Fruit fly (Drosophila melanogaster) whole organism, wandering third instar larva: Measurements from ENCODE around the gene RpL9.

ENCODE experiments used
- Abd-B ChIP-seq: fragments of >200 bp; optimal IDR thresholded peaks from 2 replicates; lab custom pipeline; 2017; ENCODE audit warnings: missing biosample characterization, missing genetic modification characterization
- CG32264 ChIP-seq: fragments of 200-800 bp; sonication (Bioruptor generic); optimal IDR thresholded peaks from 2 replicates; lab custom pipeline; 2016; ENCODE audit warnings: missing biosample characterization, missing genetic modification characterization
- CG9705 ChIP-seq: fragments of 200-800 bp; sonication (Bioruptor generic); optimal IDR thresholded peaks from 2 replicates; lab custom pipeline; 2018; ENCODE audit warnings: missing biosample characterization, mild to moderate bottlenecking, missing genetic modification characterization
- CrebA ChIP-seq: fragments of 200-800 bp; sonication (Bioruptor generic); optimal IDR thresholded peaks from 2 replicates; lab custom pipeline; 2016; ENCODE audit warnings: missing biosample characterization, mild to moderate bottlenecking, missing genetic modification characterization, borderline replicate concordance
- Dfd ChIP-seq: fragments of >200 bp; optimal IDR thresholded peaks from 2 replicates; lab custom pipeline; 2017; ENCODE audit warnings: missing biosample characterization, missing genetic modification characterization
- Dif ChIP-seq: fragments of 200-275, 200-300 bp; sonication (Bioruptor generic); optimal IDR thresholded peaks from 2 replicates; lab custom pipeline; 2018; ENCODE audit warnings: missing biosample characterization, missing genetic modification characterization; ENCODE audit not compliant: partially characterized antibody
- GATAd ChIP-seq: sonication (Bioruptor generic); optimal IDR thresholded peaks from 2 replicates; lab custom pipeline; 2016; ENCODE audit warnings: missing biosample characterization, missing genetic modification characterization
- HLH106 ChIP-seq: fragments of 200-800 bp; optimal IDR thresholded peaks from 3 replicates; lab custom pipeline; 2019; ENCODE audit warnings: missing biosample characterization, mild to moderate bottlenecking, missing genetic modification characterization, moderate library complexity
- Hnf4 ChIP-seq: fragments of 200-800 bp; sonication (Bioruptor generic); optimal IDR thresholded peaks from 2 replicates; lab custom pipeline; 2016; ENCODE audit warnings: missing biosample characterization, mild to moderate bottlenecking, missing genetic modification characterization
- Hr78 ChIP-seq: fragments of >200 bp; optimal IDR thresholded peaks from 2 replicates; lab custom pipeline; 2017; ENCODE audit warnings: missing biosample characterization, missing genetic modification characterization
- Hr83 ChIP-seq: fragments of 200-300 bp; sonication (Bioruptor generic); optimal IDR thresholded peaks from 2 replicates; lab custom pipeline; 2016; ENCODE audit warnings: missing biosample characterization, mild to moderate bottlenecking, missing genetic modification characterization, moderate library complexity; ENCODE audit not compliant: poor library complexity, severe bottlenecking
- Jra ChIP-seq: sonication (Bioruptor generic); optimal IDR thresholded peaks from 2 replicates; lab custom pipeline; 2016; ENCODE audit warnings: missing biosample characterization, missing genetic modification characterization
- Mio ChIP-seq: sonication (Bioruptor generic); optimal IDR thresholded peaks from 2 replicates; lab custom pipeline; 2016; ENCODE audit warnings: missing biosample characterization, missing genetic modification characterization
- Myc ChIP-seq: fragments of >200 bp; optimal IDR thresholded peaks from 2 replicates; lab custom pipeline; 2017
- N ChIP-seq: fragments of >200 bp; optimal IDR thresholded peaks from 2 replicates; lab custom pipeline; 2018; ENCODE audit warnings: missing biosample characterization, missing external identifiers, missing genetic modification characterization
- OdsH ChIP-seq: fragments of 200-800 bp; sonication (Bioruptor generic); optimal IDR thresholded peaks from 2 replicates; lab custom pipeline; 2016; ENCODE audit warnings: missing biosample characterization, mild to moderate bottlenecking, missing genetic modification characterization
- Rel ChIP-seq, 2 experiments: fragments of 200-800 bp; sonication (Bioruptor generic) in 1 of 2; optimal IDR thresholded peaks; 2 replicates in 1 of 2; 3 replicates in 1 of 2; lab custom pipeline; 2016 to 2019; ENCODE audit warnings: mild to moderate bottlenecking in 2 of 2, missing biosample characterization in 2 of 2, missing genetic modification characterization in 2 of 2, moderate library complexity in 1 of 2
- Sp1 ChIP-seq: fragments of 200-800 bp; sonication (Bioruptor generic); optimal IDR thresholded peaks from 3 replicates; lab custom pipeline; 2019; ENCODE audit warnings: missing biosample characterization, mild to moderate bottlenecking, missing genetic modification characterization, moderate library complexity
- Vsx2 ChIP-seq: fragments of 200-300, 225-300 bp; sonication (Bioruptor generic); optimal IDR thresholded peaks from 2 replicates; lab custom pipeline; 2018; ENCODE audit warnings: missing biosample characterization, missing genetic modification characterization; ENCODE audit not compliant: partially characterized antibody
- br ChIP-seq: fragments of 200-800 bp; sonication (Bioruptor generic); optimal IDR thresholded peaks from 2 replicates; lab custom pipeline; 2016; ENCODE audit warnings: missing biosample characterization, missing genetic modification characterization
- brk ChIP-seq: fragments of 200-800 bp; sonication (Bioruptor generic); optimal IDR thresholded peaks from 2 replicates; lab custom pipeline; 2016; ENCODE audit warnings: missing biosample characterization, mild to moderate bottlenecking, missing genetic modification characterization
- dl ChIP-seq, 2 experiments: fragments of 175-275, 200-275 bp in 1 of 2; fragments of 200-275 bp in 1 of 2; sonication (Bioruptor generic); optimal IDR thresholded peaks; lab custom pipeline; 2018; ENCODE audit warnings: mild to moderate bottlenecking in 2 of 2, missing biosample characterization in 2 of 2, missing genetic modification characterization in 2 of 2, moderate library complexity in 2 of 2; ENCODE audit not compliant: partially characterized antibody in 2 of 2, insufficient read depth in 1 of 2
- dmrt93B ChIP-seq: fragments of 200-800 bp; sonication (Bioruptor generic); optimal IDR thresholded peaks from 2 replicates; lab custom pipeline; 2018; ENCODE audit warnings: missing biosample characterization, mild to moderate bottlenecking, missing genetic modification characterization
- dsf ChIP-seq: sonication (Bioruptor generic); optimal IDR thresholded peaks from 2 replicates; lab custom pipeline; 2016; ENCODE audit warnings: missing biosample characterization, missing genetic modification characterization, borderline replicate concordance
- ey ChIP-seq: fragments of 200-800 bp; sonication (Bioruptor generic); optimal IDR thresholded peaks from 2 replicates; lab custom pipeline; 2016; ENCODE audit warnings: missing biosample characterization, missing genetic modification characterization
- foxo ChIP-seq, 2 experiments: fragments of 200-800 bp; sonication (Bioruptor generic); optimal IDR thresholded peaks; 2 replicates in 1 of 2; 3 replicates in 1 of 2; lab custom pipeline; 2016 to 2017; ENCODE audit warnings: missing biosample characterization in 2 of 2, missing genetic modification characterization in 2 of 2
- fru ChIP-seq: fragments of 200-800 bp; sonication (Bioruptor generic); optimal IDR thresholded peaks from 3 replicates; lab custom pipeline; 2016; ENCODE audit warnings: missing biosample characterization, mild to moderate bottlenecking, missing genetic modification characterization
- h ChIP-seq: fragments of 200-800 bp; sonication (Bioruptor generic); optimal IDR thresholded peaks from 3 replicates; lab custom pipeline; 2016; ENCODE audit warnings: missing biosample characterization, mild to moderate bottlenecking, missing genetic modification characterization
- jim ChIP-seq: fragments of 175-275, 200-325 bp; sonication (Bioruptor generic); optimal IDR thresholded peaks from 2 replicates; lab custom pipeline; 2016; ENCODE audit warnings: missing biosample characterization, mild to moderate bottlenecking, missing genetic modification characterization
- lola ChIP-seq: fragments of >200 bp; optimal IDR thresholded peaks from 2 replicates; lab custom pipeline; 2017; ENCODE audit warnings: missing biosample characterization, missing genetic modification characterization
- pan ChIP-seq: fragments of >200 bp; optimal IDR thresholded peaks from 2 replicates; lab custom pipeline; 2017
- psq ChIP-seq: fragments of 200-800 bp; sonication (Bioruptor generic); optimal IDR thresholded peaks from 3 replicates; lab custom pipeline; 2017; ENCODE audit warnings: missing biosample characterization, mild to moderate bottlenecking, missing genetic modification characterization, moderate library complexity
- rgr ChIP-seq: fragments of 200-800 bp; sonication (Bioruptor generic); optimal IDR thresholded peaks from 3 replicates; lab custom pipeline; 2016; ENCODE audit warnings: missing biosample characterization, mild to moderate bottlenecking, missing genetic modification characterization
- sage ChIP-seq: fragments of 200-800 bp; sonication (Bioruptor generic); optimal IDR thresholded peaks from 2 replicates; lab custom pipeline; 2016; ENCODE audit warnings: missing biosample characterization, mild to moderate bottlenecking, missing genetic modification characterization
- sv ChIP-seq: fragments of 200-800 bp; sonication (Bioruptor generic); optimal IDR thresholded peaks from 3 replicates; lab custom pipeline; 2016; ENCODE audit warnings: missing biosample characterization, missing genetic modification characterization
- tai ChIP-seq: sonication (Bioruptor generic); optimal IDR thresholded peaks from 2 replicates; lab custom pipeline; 2016; ENCODE audit warnings: missing biosample characterization, missing genetic modification characterization
- usp ChIP-seq: fragments of >200 bp; optimal IDR thresholded peaks from 2 replicates; lab custom pipeline; 2017; ENCODE audit warnings: missing biosample characterization, missing genetic modification characterization
- woc ChIP-seq: sonication (Bioruptor generic); optimal IDR thresholded peaks from 2 replicates; lab custom pipeline; 2016; ENCODE audit warnings: missing biosample characterization, mild to moderate bottlenecking, missing genetic modification characterization

RpL9 gene

DNA sequence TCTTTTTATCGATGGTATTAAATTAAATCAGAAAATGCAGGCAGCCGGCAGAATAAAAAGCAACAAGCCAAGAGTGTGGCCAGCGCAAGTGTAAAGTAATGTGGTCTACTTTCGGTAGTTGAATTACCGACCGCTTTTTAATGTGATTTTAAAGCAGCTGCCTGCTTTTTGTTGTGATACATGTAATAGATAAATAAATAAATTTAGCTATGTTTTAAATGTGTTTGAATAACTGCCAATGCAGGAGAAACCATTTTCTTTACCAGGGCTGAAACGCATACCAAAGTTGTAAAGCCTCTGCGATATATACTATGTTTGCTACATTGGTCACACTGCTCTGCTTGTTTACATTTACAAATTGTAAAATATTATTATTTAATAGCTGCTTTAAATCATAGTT lies 33.9 kb downstream of the RpL9 start, which contains the start of the genes Tmem214 and YL-1:
Gene Tmem214, minus strand, starts transcription at position 142 of the 400 bp plus-strand sequence.
Gene YL-1, plus strand, starts transcription at position 310 of the 400 bp plus-strand sequence.
- peak; percentile 8 for TF ChIP-seq Sp1 (GFP tag; lab: Kevin White, UChicago)
- TF ChIP-seq Rel (GFP tag; optimal IDR thresholded peaks at IDR 0.05; lab: Kevin White, UChicago) = no peak
- peak; percentile 33 for TF ChIP-seq Rel (tag; optimal IDR thresholded peaks at IDR 0.05; lab: Kevin White, UChicago)
- no peak for TF ChIP-seq Hr83
- no peak for TF ChIP-seq dsf
- TF ChIP-seq N (GFP tag; lab: Kevin White, UChicago) = no peak
- peak; percentile 28 for TF ChIP-seq Hnf4
- TF ChIP-seq woc (GFP tag; lab: Kevin White, UChicago) = no peak
- no peak for TF ChIP-seq brk (GFP tag; lab: Kevin White, UChicago)
- TF ChIP-seq GATAd (GFP tag; lab: Kevin White, UChicago) = no peak
- TF ChIP-seq Myc (lab: Kevin White, UChicago) = peak; percentile 16
- TF ChIP-seq sage (GFP tag; lab: Kevin White, UChicago) = no peak
- TF ChIP-seq h (GFP tag; lab: Kevin White, UChicago) = peak; percentile 2
- no peak for TF ChIP-seq ey (GFP tag; lab: Kevin White, UChicago)
- TF ChIP-seq, all 38 proteins: peak for 5

dm6 chr2L:10968009-10968383 lies 36.0 kb downstream of the RpL9 start:
- TF ChIP-seq Abd-B = no peak
- no peak for TF ChIP-seq Sp1 (GFP tag; lab: Kevin White, UChicago)
- TF ChIP-seq jim (GFP tag; lab: Kevin White, UChicago) = no peak
- no peak for TF ChIP-seq HLH106 (tag; lab: Kevin White, UChicago)
- no peak for TF ChIP-seq N (GFP tag; lab: Kevin White, UChicago)
- no peak for TF ChIP-seq Hnf4
- no peak for TF ChIP-seq CG32264
- no peak for TF ChIP-seq Rel (GFP tag; optimal IDR thresholded peaks at IDR 0.05; lab: Kevin White, UChicago)
- TF ChIP-seq Rel (tag; optimal IDR thresholded peaks at IDR 0.05; lab: Kevin White, UChicago) = no peak
- TF ChIP-seq GATAd (GFP tag; lab: Kevin White, UChicago) = no peak
- no peak for TF ChIP-seq tai (GFP tag; lab: Kevin White, UChicago)
- no peak for TF ChIP-seq sv (GFP tag; lab: Kevin White, UChicago)
- no peak for TF ChIP-seq foxo (GFP tag; optimal IDR thresholded peaks at IDR 0.05; lab: Kevin White, UChicago)
- no peak for TF ChIP-seq usp
- TF ChIP-seq lola (GFP tag; lab: Kevin White, UChicago) = no peak
- no peak for TF ChIP-seq psq
- no peak for TF ChIP-seq Dif
- TF ChIP-seq ey (GFP tag; lab: Kevin White, UChicago) = no peak
- TF ChIP-seq, all 38 proteins: peak for 0

dm6 chr2L:10967257-10968008 lies 36.6 kb downstream of the RpL9 start:
- TF ChIP-seq Dif = peak; percentile 80
- no peak for TF ChIP-seq ey (GFP tag; lab: Kevin White, UChicago)
- peak; percentile 44 for TF ChIP-seq rgr
- TF ChIP-seq usp = no peak
- TF ChIP-seq Dfd = no peak
- TF ChIP-seq sv (GFP tag; lab: Kevin White, UChicago) = no peak
- TF ChIP-seq Hnf4 = peak; percentile 16
- TF ChIP-seq h (GFP tag; lab: Kevin White, UChicago) = peak; percentile 47
- peak in 1 of 2 experiments; percentile 27 for TF ChIP-seq foxo (GFP tag; optimal IDR thresholded peaks at IDR 0.05; lab: Kevin White, UChicago)
- no peak for TF ChIP-seq N (GFP tag; lab: Kevin White, UChicago)
- peak; percentile 62 for TF ChIP-seq woc (GFP tag; lab: Kevin White, UChicago)
- no peak for TF ChIP-seq br
- no peak for TF ChIP-seq Hr78 (GFP tag; lab: Kevin White, UChicago)
- TF ChIP-seq sage (GFP tag; lab: Kevin White, UChicago) = no peak
- peak; percentile 18 to 64 for TF ChIP-seq dl (GFP tag; optimal IDR thresholded peaks at IDR 0.05; lab: Kevin White, UChicago; ENCODE audit: insufficient read depth in 1 of 2, partially characterized antibody in 2 of 2)
- no peak for TF ChIP-seq dsf
- TF ChIP-seq OdsH (GFP tag; lab: Kevin White, UChicago) = peak; percentile 30
- no peak for TF ChIP-seq GATAd (GFP tag; lab: Kevin White, UChicago)
- peak; percentile 10 for TF ChIP-seq Sp1 (GFP tag; lab: Kevin White, UChicago)
- TF ChIP-seq CrebA = no peak
- TF ChIP-seq Mio = no peak
- TF ChIP-seq Myc (lab: Kevin White, UChicago) = no peak
- no peak for TF ChIP-seq lola (GFP tag; lab: Kevin White, UChicago)
- TF ChIP-seq Vsx2 (GFP tag; lab: Kevin White, UChicago) = no peak
- TF ChIP-seq fru = peak; percentile 36
- no peak for TF ChIP-seq Rel (GFP tag; optimal IDR thresholded peaks at IDR 0.05; lab: Kevin White, UChicago)
- TF ChIP-seq Rel (tag; optimal IDR thresholded peaks at IDR 0.05; lab: Kevin White, UChicago) = peak; percentile 51
- TF ChIP-seq tai (GFP tag; lab: Kevin White, UChicago) = no peak
- TF ChIP-seq Abd-B = no peak
- no peak for TF ChIP-seq brk (GFP tag; lab: Kevin White, UChicago)
- TF ChIP-seq pan (lab: Kevin White, UChicago) = no peak
- peak; percentile 41 for TF ChIP-seq HLH106 (tag; lab: Kevin White, UChicago)
- TF ChIP-seq Hr83 = no peak
- TF ChIP-seq psq = peak; percentile 44
- no peak for TF ChIP-seq CG32264
- TF ChIP-seq dmrt93B (GFP tag; lab: Kevin White, UChicago) = no peak
- TF ChIP-seq Jra (GFP tag; lab: Kevin White, UChicago) = no peak
- no peak for TF ChIP-seq jim (GFP tag; lab: Kevin White, UChicago)
- TF ChIP-seq CG9705 = no peak
